Fruit fly (Drosophila melanogaster): ENCODE results near the gene yip2.
A peak's percentile ranks its signal among the peaks of the same experiment; 100 is the strongest.

Gene yip2

dm6 chr2L:9943521-9943920, 28.5 kb downstream of the yip2 start (continued):
- TF ChIP-seq unpg (GFP tag; optimal IDR thresholded peaks at IDR 0.05) = no peak
- peak; percentile 75 for TF ChIP-seq sug (tag; optimal IDR thresholded peaks at IDR 0.05)
- 0 out of 3 replicates have a peak, but pooled peaks have one; percentile 14 for TF ChIP-seq CG11093 (GFP tag; IDR thresholded peaks at IDR 0.05)
- no peak for TF ChIP-seq CG9437 (GFP tag; optimal IDR thresholded peaks at IDR 0.05)
- no peak for TF ChIP-seq CG6254 (GFP tag; optimal IDR thresholded peaks at IDR 0.05)
- TF ChIP-seq CG16815 (GFP tag; optimal IDR thresholded peaks at IDR 0.05) = no peak
- TF ChIP-seq br (optimal IDR thresholded peaks at IDR 0.05) = no peak
- TF ChIP-seq CG6765 (GFP tag; optimal IDR thresholded peaks at IDR 0.05) = no peak
- TF ChIP-seq gt (GFP tag; IDR thresholded peaks at IDR 0.05) = no peak
- no peak for TF ChIP-seq nerfin-2 (GFP tag; IDR thresholded peaks at IDR 0.05; ENCODE audit: partially characterized antibody)
- peak; percentile 26 for TF ChIP-seq CG6813 (GFP tag; optimal IDR thresholded peaks at IDR 0.05)
- TF ChIP-seq Chrac-16 (GFP tag; optimal IDR thresholded peaks at IDR 0.05) = no peak
- TF ChIP-seq lilli (GFP tag; optimal IDR thresholded peaks at IDR 0.05) = peak; percentile 24
- no peak for TF ChIP-seq pb (GFP tag; optimal IDR thresholded peaks at IDR 0.05)
- TF ChIP-seq Xbp1 (GFP tag; optimal IDR thresholded peaks at IDR 0.05) = no peak
- TF ChIP-seq CG8290 (GFP tag; optimal IDR thresholded peaks at IDR 0.05) = no peak
- TF ChIP-seq CG8290 (tag; optimal IDR thresholded peaks at IDR 0.05) = peak in 1 of 2 experiments; percentile 85
- no peak for TF ChIP-seq Oaz (GFP tag; IDR thresholded peaks at IDR 0.05)
- TF ChIP-seq CG34376 (GFP tag; optimal IDR thresholded peaks at IDR 0.05) = peak; percentile 84
- TF ChIP-seq row (GFP tag; IDR thresholded peaks at IDR 0.05) = peak; percentile 76
- no peak for TF ChIP-seq run (tag; optimal IDR thresholded peaks at IDR 0.05)
- no peak for TF ChIP-seq Sox100B (GFP tag; optimal IDR thresholded peaks at IDR 0.05)
- TF ChIP-seq maf-S (GFP tag; optimal IDR thresholded peaks at IDR 0.05) = peak; percentile 3
- TF ChIP-seq Deaf1 (tag; optimal IDR thresholded peaks at IDR 0.05) = peak; percentile 39
- TF ChIP-seq Hey (tag; optimal IDR thresholded peaks at IDR 0.05) = peak; percentile 51
- TF ChIP-seq hkb (optimal IDR thresholded peaks at IDR 0.05) = no peak
- TF ChIP-seq hkb (GFP tag; IDR thresholded peaks at IDR 0.05) = no peak

DNA sequence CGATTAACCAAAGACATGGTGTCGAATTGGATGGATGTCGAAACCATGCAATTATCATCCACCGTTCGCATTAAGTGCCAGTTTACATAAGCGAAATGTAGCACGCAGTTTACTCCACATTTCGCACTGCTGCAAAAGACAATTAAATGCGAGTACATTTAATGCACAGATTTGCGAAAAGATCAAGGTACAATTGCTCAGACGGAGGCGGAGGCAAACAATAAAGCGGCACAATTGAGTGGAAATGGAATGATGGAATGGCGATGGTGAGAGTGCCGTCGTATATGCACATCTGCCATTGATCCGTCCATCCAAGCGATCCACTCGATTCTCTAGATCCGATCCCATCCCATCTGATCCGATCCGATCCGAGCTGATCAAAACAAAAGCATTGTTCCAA, 30.0 kb downstream of the yip2 start:
- TF ChIP-seq CG8765 (GFP tag; IDR thresholded peaks at IDR 0.05) = no peak
- no peak for TF ChIP-seq fd3F (GFP tag; optimal IDR thresholded peaks at IDR 0.05)
- TF ChIP-seq ken (GFP tag; IDR thresholded peaks at IDR 0.05) = no peak
- no peak for TF ChIP-seq CG17186 (GFP tag; optimal IDR thresholded peaks at IDR 0.05)
- TF ChIP-seq pnt (GFP tag; optimal IDR thresholded peaks at IDR 0.05) = no peak
- TF ChIP-seq dmrt11E (tag; optimal IDR thresholded peaks at IDR 0.05) = no peak
- no peak for TF ChIP-seq fu2 (GFP tag; optimal IDR thresholded peaks at IDR 0.05)
- no peak for TF ChIP-seq fru (optimal IDR thresholded peaks at IDR 0.05)
- TF ChIP-seq ci (GFP tag; IDR thresholded peaks at IDR 0.05) = no peak
- no peak for TF ChIP-seq CTCF (GFP tag; optimal IDR thresholded peaks at IDR 0.05)
- peak; percentile 24 for TF ChIP-seq Ets65A (GFP tag)
- no peak for TF ChIP-seq sens-2 (GFP tag; IDR thresholded peaks at IDR 0.05)
- no peak for TF ChIP-seq CG32767 (GFP tag; IDR thresholded peaks at IDR 0.05)
- no peak for TF ChIP-seq Ptx1 (GFP tag; IDR thresholded peaks at IDR 0.05)
- peak; percentile 82 for TF ChIP-seq nom (GFP tag; optimal IDR thresholded peaks at IDR 0.05)

dm6 chr2L:9946051-9946450, 31.0 kb downstream of the yip2 start:
- TF ChIP-seq onecut (GFP tag; IDR thresholded peaks at IDR 0.05) (no peak), Hand (GFP tag; optimal IDR thresholded peaks at IDR 0.05) (no peak), oc (tag; optimal IDR thresholded peaks at IDR 0.05) (peak; percentile 19), nerfin-2 (GFP tag; IDR thresholded peaks at IDR 0.05; ENCODE audit: partially characterized antibody) (no peak), crol (GFP tag; IDR thresholded peaks at IDR 0.05) (peak; percentile 45; the same call in 1 of the 2 replicates), CG10431 (GFP tag; optimal IDR thresholded peaks at IDR 0.05) (peak; percentile 98), pzg (GFP tag; optimal IDR thresholded peaks at IDR 0.05) (no peak), CG3407 (GFP tag; optimal IDR thresholded peaks at IDR 0.05) (no peak), CG11695 (GFP tag; IDR thresholded peaks at IDR 0.05) (no peak), Oli (tag; optimal IDR thresholded peaks at IDR 0.05) (no peak), CG13123 (GFP tag; optimal IDR thresholded peaks at IDR 0.05) (no peak), ranshi (GFP tag; IDR thresholded peaks at IDR 0.05) (peak; percentile 24; the same call in 1 of the 2 replicates), CG32772 (GFP tag; IDR thresholded peaks at IDR 0.05) (no peak), unpg (GFP tag; optimal IDR thresholded peaks at IDR 0.05) (no peak)

Measured in whole organism, embryonic.